Fruit fly (Drosophila melanogaster) whole organism: ENCODE measurements around the gene CG4239.

Experiments
- CG8478 ChIP-seq: fragments of >200 bp; optimal IDR thresholded peaks from 2 replicates; lab custom pipeline; 2018; ENCODE audit warnings: inconsistent platforms
- pan ChIP-seq: fragments of >200 bp; optimal IDR thresholded peaks from 2 replicates; lab custom pipeline; 2017

DNA sequence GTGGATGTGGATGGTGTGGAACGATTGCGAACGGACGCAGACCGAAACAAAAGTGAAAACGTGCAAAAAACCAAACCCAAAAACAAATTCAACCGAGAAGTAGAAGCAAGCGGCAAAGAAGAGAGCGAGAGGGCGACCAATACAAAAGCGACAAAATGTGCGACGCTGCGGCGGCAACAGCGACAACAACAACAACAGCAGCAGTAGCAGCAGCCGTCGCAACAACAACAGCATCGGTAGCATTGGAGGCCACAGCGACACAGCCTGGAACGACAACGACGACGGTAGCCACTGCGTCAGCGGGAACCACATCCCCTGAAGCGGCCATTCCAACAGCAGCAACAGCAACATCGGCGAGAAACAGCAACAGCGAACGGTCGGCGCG lies 38.0 kb downstream of the CG4239 start:
- TF ChIP-seq CG8478 (no peak), pan (lab: Kevin White, UChicago) (no peak)
